Fruit fly (Drosophila melanogaster) whole organism, wandering third instar larva: ENCODE measurements around the gene CG14853.

Source experiments
- psq ChIP-seq: fragments of 200-800 bp; sonication (Bioruptor generic); optimal IDR thresholded peaks from 3 replicates; lab custom pipeline; 2017; ENCODE audit warnings: missing biosample characterization, mild to moderate bottlenecking, missing genetic modification characterization, moderate library complexity
- usp ChIP-seq: fragments of >200 bp; optimal IDR thresholded peaks from 2 replicates; lab custom pipeline; 2017; ENCODE audit warnings: missing biosample characterization, missing genetic modification characterization

- TF ChIP-seq usp (GFP tag; lab: Kevin White, UChicago): no peak
- no peak for TF ChIP-seq psq (GFP tag; lab: Kevin White, UChicago)
These were observed 48.1 kb downstream of the CG14853 start for dm6 chr3R:14657605-14657910.
